Worm (Caenorhabditis elegans): ENCODE results near the gene srg-54.
"Not testable (repeated sequence)": the region's sequence is repeated elsewhere in the genome, so short reads cannot be mapped to it uniquely, and the experiment has no call there.

Gene srg-54

DNA sequence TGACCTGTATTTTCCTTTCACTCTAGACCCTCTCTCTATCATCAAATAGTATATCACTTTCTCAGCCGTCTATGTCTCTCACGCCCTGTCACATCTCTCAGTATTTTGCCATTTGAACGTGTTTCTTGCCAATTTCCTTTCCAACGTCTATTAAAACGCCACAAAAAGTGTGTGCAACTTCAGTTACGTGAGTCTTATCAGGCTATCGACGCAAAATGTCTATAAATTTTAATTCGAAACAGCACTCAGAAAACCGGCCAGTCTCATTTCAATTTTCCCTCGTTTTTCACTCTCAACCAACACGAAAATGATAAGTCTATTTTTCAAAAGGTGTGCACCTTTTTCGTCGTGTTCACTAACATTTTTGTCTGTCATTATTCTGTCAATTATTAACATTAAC, 28.4 kb downstream of the srg-54 start, which contains the start of gene mpst-3:
Gene mpst-3 (plus strand): TSS at position 91 of the 400 bp plus-strand sequence.
- TF ChIP-seq nhr-6 (tag; optimal IDR thresholded peaks at IDR 0.05) (no peak), aly-2 (tag; optimal IDR thresholded peaks at IDR 0.05) (no peak), lin-39 (tag; optimal IDR thresholded peaks at IDR 0.05) (no peak), gmeb-1 (tag; optimal IDR thresholded peaks at IDR 0.05) (no peak), fos-1 (tag; optimal IDR thresholded peaks at IDR 0.05) (peak; percentile 60), alr-1 (tag; optimal IDR thresholded peaks at IDR 0.05) (no peak), dmd-4 (tag; optimal IDR thresholded peaks at IDR 0.05) (no peak), nhr-237 (tag; optimal IDR thresholded peaks at IDR 0.05) (no peak), crh-2 (tag; optimal IDR thresholded peaks at IDR 0.05) (peak; percentile 16), unc-55 (GFP tag; optimal IDR thresholded peaks at IDR 0.05) (no peak), lin-11 (tag; optimal IDR thresholded peaks at IDR 0.05) (no peak), ama-1 (optimal IDR thresholded peaks at IDR 0.05) (no peak), peb-1 (tag; optimal IDR thresholded peaks at IDR 0.05) (no peak), C34F6.9 (tag; optimal IDR thresholded peaks at IDR 0.05) (no peak), elt-1 (tag; optimal IDR thresholded peaks at IDR 0.05) (no peak), sma-9 (GFP tag; optimal IDR thresholded peaks at IDR 0.05) (peak; percentile 8), sma-9 (tag; optimal IDR thresholded peaks at IDR 0.05) (no peak), ZK546.5 (tag; optimal IDR thresholded peaks at IDR 0.05) (no peak), nhr-25 (tag; optimal IDR thresholded peaks at IDR 0.05) (no peak), nhr-23 (tag; optimal IDR thresholded peaks at IDR 0.05) (no peak), unc-39 (tag; optimal IDR thresholded peaks at IDR 0.05) (no peak)

DNA sequence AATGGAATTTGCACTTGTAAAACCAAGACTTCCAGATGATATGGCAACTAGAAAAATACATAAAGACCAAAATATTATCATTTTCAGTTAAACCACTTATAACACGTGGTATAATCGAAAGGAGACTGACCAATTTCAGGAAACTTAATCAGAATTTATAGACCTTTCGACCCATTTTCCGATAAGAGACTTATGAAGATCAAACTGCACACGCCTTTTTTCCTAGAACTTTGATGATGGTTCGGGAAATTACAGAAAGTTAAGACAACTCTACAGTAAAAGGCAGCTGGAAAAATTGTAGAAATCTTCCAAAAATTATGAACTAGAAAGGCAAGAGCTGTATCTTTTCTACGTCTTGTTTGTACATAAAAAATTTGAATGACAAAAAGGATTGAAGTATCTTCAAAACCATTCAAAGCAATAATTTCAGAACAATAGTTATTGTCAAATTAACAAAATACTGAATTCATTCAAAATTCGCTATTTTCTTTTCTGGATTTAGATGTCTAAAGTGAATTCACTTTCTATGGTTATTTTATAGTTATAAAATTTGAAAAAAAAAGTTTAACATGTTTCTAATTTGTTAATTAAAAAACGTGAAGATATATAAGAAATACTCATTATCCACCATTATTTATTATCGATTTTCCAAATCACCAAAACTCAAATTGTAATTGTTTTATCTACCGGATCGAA, 30.5 kb downstream of the srg-54 start, which contains the start of the genes mpst-2 and H12D21.5:
Gene mpst-2 (minus strand): TSS at position 101 of the 696 bp plus-strand sequence.
Gene H12D21.5 (plus strand): TSS at position 646 of the 696 bp plus-strand sequence.
- no peak for TF ChIP-seq dmd-4 (tag; optimal IDR thresholded peaks at IDR 0.05)
- TF ChIP-seq lsy-2 (tag; optimal IDR thresholded peaks at IDR 0.05) = no peak
- TF ChIP-seq fos-1 (tag; optimal IDR thresholded peaks at IDR 0.05) = no peak
- no peak for TF ChIP-seq peb-1 (tag; optimal IDR thresholded peaks at IDR 0.05)
- TF ChIP-seq gmeb-1 (tag; optimal IDR thresholded peaks at IDR 0.05) = no peak
- TF ChIP-seq mdl-1 (tag; optimal IDR thresholded peaks at IDR 0.05) = no peak
- no peak for TF ChIP-seq sem-4 (tag; optimal IDR thresholded peaks at IDR 0.05)
- TF ChIP-seq ceh-16 (tag; optimal IDR thresholded peaks at IDR 0.05) = no peak
- no peak for TF ChIP-seq nhr-77 (tag; optimal IDR thresholded peaks at IDR 0.05)
- no peak for TF ChIP-seq skn-1 (tag; optimal IDR thresholded peaks at IDR 0.05)
- no peak for TF ChIP-seq sma-9 (GFP tag; optimal IDR thresholded peaks at IDR 0.05)
- no peak for TF ChIP-seq sma-9 (tag; optimal IDR thresholded peaks at IDR 0.05)
- no peak for TF ChIP-seq blmp-1 (tag; optimal IDR thresholded peaks at IDR 0.05; ENCODE audit: insufficient read depth)
- no peak for TF ChIP-seq nhr-237 (tag; optimal IDR thresholded peaks at IDR 0.05)
- no peak for TF ChIP-seq elt-1 (tag; optimal IDR thresholded peaks at IDR 0.05)
- TF ChIP-seq nhr-11 (tag; optimal IDR thresholded peaks at IDR 0.05) = no peak
- TF ChIP-seq ztf-11 (tag; optimal IDR thresholded peaks at IDR 0.05) = no peak
- TF ChIP-seq crh-2 (tag; optimal IDR thresholded peaks at IDR 0.05) = no peak
- TF ChIP-seq mab-5 (tag; optimal IDR thresholded peaks at IDR 0.05) = no peak
- no peak for TF ChIP-seq unc-55 (GFP tag; optimal IDR thresholded peaks at IDR 0.05)

DNA sequence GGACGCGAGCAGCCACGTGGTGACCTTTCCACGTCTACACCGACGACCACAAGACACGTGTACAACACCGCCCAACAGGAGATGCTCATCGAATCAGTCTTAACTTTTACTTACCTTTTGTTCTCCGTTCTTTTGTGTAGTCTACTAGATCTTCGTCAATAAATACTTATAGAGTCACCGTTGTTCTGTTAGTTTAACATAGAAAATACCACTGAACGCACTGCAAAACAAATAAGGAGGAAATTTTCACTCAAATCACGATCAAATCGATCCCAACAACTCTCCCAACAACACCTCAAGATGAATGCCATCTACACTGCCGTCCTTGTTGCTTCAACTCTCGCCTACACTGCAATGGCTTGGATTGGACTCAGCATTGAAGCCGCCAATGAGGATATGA, 33.2 kb downstream of the srg-54 start, which contains the start of gene nspa-2:
Gene nspa-2 (plus strand): TSS at position 301 of the 400 bp plus-strand sequence.
- not testable (repeated sequence) for TF ChIP-seq ceh-16, mab-5, mdl-1 (tag; optimal IDR thresholded peaks at IDR 0.05)

DNA sequence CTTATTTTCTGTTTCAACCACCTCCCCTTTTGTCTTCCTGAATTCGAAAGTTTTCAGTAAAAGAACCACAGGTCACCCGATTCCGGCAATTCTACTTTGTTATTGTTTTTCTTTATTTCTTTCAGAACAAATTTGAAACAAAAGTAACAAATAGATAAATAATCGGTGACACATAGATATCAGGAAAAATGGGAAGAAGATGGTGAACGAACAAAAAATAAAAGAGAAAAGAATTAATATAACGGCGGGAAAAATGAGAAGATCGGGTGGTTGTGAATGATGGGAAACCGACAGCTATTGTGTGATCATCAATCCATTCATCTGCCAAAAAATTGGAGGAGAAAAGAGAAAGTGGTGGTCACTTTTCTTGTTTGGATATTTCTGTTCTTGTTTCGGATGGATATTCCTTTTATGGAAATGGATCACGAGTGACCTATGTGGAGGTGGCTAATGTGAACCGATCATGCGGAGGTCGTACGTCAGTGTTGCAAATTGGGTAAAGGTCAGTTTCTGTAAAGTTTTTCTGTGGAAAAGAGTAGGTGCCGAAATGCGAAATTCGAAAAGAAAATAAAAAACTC, 46.7 kb downstream of the srg-54 start:
- peak; percentile 26 for TF ChIP-seq blmp-1 (tag; optimal IDR thresholded peaks at IDR 0.05; ENCODE audit: insufficient read depth)
- no peak for TF ChIP-seq crh-2 (tag; optimal IDR thresholded peaks at IDR 0.05)

DNA sequence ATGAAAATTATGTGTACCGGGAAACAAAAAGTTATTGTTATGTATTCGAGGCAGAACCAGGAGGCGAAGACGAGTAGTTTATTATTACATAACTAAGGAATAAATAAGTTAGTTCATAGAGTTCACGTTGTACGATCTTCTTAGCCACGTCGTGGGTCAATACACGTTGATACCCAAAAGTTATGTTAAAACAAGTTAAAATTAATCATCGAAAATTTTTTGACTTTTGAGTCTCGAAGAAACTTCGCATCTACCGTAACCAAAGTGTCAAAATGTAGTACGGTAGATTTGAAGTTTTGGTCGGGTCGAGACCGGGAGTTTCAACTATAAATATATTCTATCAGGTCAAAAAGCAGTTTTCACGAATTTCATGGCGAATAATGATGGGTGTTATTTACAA, 47.3 kb downstream of the srg-54 start, which contains the start of gene ZC412.10:
Gene ZC412.10 (minus strand): TSS at position 101 of the 400 bp plus-strand sequence.
- not testable (repeated sequence) for TF ChIP-seq elt-1, C34F6.9, ceh-82 (tag; optimal IDR thresholded peaks at IDR 0.05)
